Fruit fly (Drosophila melanogaster): ENCODE measurements around the gene ab.

Gene ab

DNA sequence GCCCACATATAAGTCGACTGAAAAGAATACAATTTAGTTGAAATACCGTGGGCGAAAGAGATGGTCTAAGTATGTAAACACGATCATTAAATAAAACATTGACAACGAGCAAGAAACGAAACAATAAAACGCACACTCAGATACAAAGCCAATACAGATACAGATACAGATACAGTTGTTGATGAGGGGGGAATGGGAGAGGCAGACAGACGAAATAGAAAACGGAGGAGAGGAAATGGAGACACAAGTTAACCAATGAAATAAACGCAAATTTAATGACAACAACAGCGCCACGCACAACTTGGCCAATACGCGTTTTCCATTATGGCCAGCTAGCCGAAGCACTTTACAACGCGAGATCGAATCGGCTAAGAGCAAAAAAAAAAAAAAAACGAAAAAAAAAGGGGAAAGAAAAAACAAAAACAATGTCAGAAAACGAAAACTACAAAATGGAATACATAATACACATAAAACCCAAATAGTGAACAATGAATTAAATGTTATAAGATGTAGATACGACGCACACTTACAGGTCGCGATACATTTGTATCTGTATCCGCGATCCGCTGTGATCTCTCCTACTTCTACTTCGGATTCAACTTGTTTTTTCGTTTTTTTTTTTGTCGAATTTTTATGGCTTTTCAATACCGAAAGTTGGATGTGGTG lies 18.6 kb downstream of the ab start:
- no peak for TF ChIP-seq CG8478 (optimal IDR thresholded peaks at IDR 0.05)
- no peak for TF ChIP-seq psq (optimal IDR thresholded peaks at IDR 0.05)
- TF ChIP-seq usp (GFP tag; optimal IDR thresholded peaks at IDR 0.05) = no peak
- no peak for TF ChIP-seq pan (optimal IDR thresholded peaks at IDR 0.05)
- no peak for TF ChIP-seq EcR (GFP tag; optimal IDR thresholded peaks at IDR 0.05)
- no peak for TF ChIP-seq Dll (optimal IDR thresholded peaks at IDR 0.05)

DNA sequence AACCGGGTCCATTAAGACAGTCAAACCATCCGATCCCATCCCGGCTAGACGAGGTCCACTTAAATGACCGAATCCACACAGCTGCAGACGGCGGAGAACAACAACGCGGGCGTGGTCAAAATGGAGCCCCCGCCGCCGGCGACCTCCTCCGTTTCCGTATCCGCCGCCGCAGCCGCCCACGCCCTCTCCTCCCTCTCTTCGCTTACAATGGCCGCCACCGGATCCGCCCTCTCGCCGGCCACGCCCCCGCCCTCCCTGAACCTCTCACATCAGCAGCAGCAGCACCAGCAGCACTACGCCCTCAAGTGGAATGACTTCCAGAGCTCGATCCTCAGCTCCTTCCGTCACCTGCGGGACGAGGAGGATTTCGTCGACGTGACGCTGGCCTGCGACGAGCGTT lies 25.1 kb downstream of the ab start:
- no peak for TF ChIP-seq psq (optimal IDR thresholded peaks at IDR 0.05)
- TF ChIP-seq usp (GFP tag; optimal IDR thresholded peaks at IDR 0.05) = no peak
- no peak for TF ChIP-seq Dll (optimal IDR thresholded peaks at IDR 0.05)
- no peak for TF ChIP-seq pan (optimal IDR thresholded peaks at IDR 0.05)
- no peak for TF ChIP-seq EcR (GFP tag; optimal IDR thresholded peaks at IDR 0.05)
- TF ChIP-seq CG8478 (optimal IDR thresholded peaks at IDR 0.05) = no peak

DNA sequence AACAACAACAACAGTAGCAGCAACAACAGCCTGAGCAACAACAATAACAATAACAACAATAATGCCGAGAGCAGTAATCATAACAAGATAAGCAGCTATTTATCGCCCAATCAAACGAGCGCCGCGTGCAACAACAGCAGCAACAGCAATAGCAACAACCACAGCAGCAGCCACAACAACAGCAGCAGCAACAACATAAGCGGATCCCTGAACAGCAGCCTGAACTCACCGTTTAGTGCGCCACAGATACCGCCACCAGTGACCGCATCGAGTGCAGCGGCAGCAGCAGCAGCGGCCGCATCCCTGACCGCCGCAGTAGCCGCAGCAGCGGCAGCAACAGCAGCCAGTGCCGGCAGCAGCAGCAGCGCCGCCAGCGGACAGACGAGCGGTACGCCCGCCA lies 25.9 kb downstream of the ab start:
- no peak for TF ChIP-seq usp (GFP tag; optimal IDR thresholded peaks at IDR 0.05)

DNA sequence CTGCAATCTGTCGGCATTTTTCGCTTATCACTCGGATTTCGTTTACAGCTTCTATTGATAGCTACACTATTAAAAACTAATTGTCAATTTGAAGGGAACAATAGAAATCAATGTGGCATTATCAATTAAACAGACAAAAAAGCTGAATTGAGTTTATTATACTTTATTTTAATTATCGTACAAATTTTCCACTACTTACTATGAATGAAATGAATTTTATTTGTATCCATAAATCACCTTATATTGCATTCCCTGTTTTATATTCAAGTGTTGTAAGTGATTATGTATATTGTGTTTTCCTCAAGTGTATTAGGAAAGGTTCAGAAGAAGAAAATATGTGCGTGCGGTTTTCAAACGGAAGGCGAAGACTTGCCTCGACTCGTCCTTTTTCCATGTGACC lies 33.4 kb downstream of the ab start:
- TF ChIP-seq pan (optimal IDR thresholded peaks at IDR 0.05) (no peak), CG8478 (optimal IDR thresholded peaks at IDR 0.05) (no peak), EcR (GFP tag; optimal IDR thresholded peaks at IDR 0.05) (no peak), psq (optimal IDR thresholded peaks at IDR 0.05) (no peak), Dll (optimal IDR thresholded peaks at IDR 0.05) (no peak), usp (GFP tag; optimal IDR thresholded peaks at IDR 0.05) (no peak)

- no peak for TF ChIP-seq psq (optimal IDR thresholded peaks at IDR 0.05)
- TF ChIP-seq CG8478 (optimal IDR thresholded peaks at IDR 0.05) = no peak
- no peak for TF ChIP-seq EcR (GFP tag; optimal IDR thresholded peaks at IDR 0.05)
- TF ChIP-seq usp (GFP tag; optimal IDR thresholded peaks at IDR 0.05) = no peak
- no peak for TF ChIP-seq Dll (optimal IDR thresholded peaks at IDR 0.05)
- TF ChIP-seq pan (optimal IDR thresholded peaks at IDR 0.05) = no peak
These were observed 37.3 kb downstream of the ab start for dm6 chr2L:11247730-11248129.

DNA sequence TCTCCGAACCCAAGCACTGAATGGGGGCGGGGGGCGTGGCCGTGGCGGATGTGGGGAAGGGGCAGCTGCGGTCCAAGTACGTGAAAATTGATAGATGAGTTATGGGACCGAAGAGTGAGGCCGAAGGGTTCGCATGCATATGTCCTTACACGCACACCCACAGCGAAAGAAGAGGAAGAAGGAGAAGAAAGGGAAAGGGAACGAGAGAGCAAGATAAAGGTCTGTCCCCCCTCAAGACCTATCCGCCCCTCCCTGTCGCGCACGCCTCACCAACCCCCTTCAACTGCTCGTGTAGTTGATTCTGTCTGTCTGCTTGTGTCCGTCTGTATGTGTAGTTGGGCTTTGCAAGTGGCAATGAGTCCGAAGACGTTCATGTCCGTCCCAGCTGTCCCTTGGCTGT lies 38.9 kb downstream of the ab start:
- no peak for TF ChIP-seq usp (GFP tag; optimal IDR thresholded peaks at IDR 0.05)
- TF ChIP-seq pan (optimal IDR thresholded peaks at IDR 0.05) = no peak
- TF ChIP-seq psq (optimal IDR thresholded peaks at IDR 0.05) = no peak
- TF ChIP-seq Dll (optimal IDR thresholded peaks at IDR 0.05) = no peak
- TF ChIP-seq CG8478 (optimal IDR thresholded peaks at IDR 0.05) = no peak
- TF ChIP-seq EcR (GFP tag; optimal IDR thresholded peaks at IDR 0.05) = no peak

DNA sequence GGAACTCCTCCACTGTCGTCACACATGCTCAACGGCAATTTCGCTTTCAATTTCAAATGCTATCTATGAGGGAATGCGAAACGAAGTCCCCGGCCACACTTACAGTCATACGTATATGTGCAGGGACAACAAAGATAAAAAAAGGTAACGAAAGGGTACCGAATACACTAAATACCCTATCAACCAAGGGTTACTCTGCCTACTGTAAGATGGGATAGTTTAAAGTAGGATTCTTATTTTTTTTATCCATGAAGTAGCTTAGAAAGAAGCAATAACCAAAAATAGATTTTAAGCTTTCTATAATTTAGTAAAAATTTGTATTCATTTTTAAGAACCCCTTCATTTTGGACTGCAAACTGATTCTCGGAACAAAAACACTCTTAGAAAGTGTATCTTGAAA lies 40.7 kb downstream of the ab start:
- no peak for TF ChIP-seq pan (optimal IDR thresholded peaks at IDR 0.05)
- no peak for TF ChIP-seq usp (GFP tag; optimal IDR thresholded peaks at IDR 0.05)
- no peak for TF ChIP-seq CG8478 (optimal IDR thresholded peaks at IDR 0.05)
- TF ChIP-seq EcR (GFP tag; optimal IDR thresholded peaks at IDR 0.05) = no peak
- no peak for TF ChIP-seq psq (optimal IDR thresholded peaks at IDR 0.05)
- TF ChIP-seq Dll (optimal IDR thresholded peaks at IDR 0.05) = no peak

dm6 chr2L:11268933-11269631 lies 58.6 kb downstream of the ab start, which contains the start of gene cmet:
cmet (minus strand) TSS chr2L:11269002.
- TF ChIP-seq CG8478 (optimal IDR thresholded peaks at IDR 0.05) = no peak
- TF ChIP-seq Dll (optimal IDR thresholded peaks at IDR 0.05) = no peak
- TF ChIP-seq pan (optimal IDR thresholded peaks at IDR 0.05) = no peak
- TF ChIP-seq usp (GFP tag; optimal IDR thresholded peaks at IDR 0.05) = no peak
- no peak for TF ChIP-seq EcR (GFP tag; optimal IDR thresholded peaks at IDR 0.05)

dm6 chr2L:11269632-11269965 lies 59.1 kb downstream of the ab start, which contains the start of gene cana:
cana (plus strand) TSS chr2L:11269780.
- no peak for TF ChIP-seq EcR (GFP tag; optimal IDR thresholded peaks at IDR 0.05)

- no peak for TF ChIP-seq usp (GFP tag; optimal IDR thresholded peaks at IDR 0.05)
- TF ChIP-seq EcR (GFP tag; optimal IDR thresholded peaks at IDR 0.05) = no peak
- TF ChIP-seq CG8478 (optimal IDR thresholded peaks at IDR 0.05) = no peak
- TF ChIP-seq psq (optimal IDR thresholded peaks at IDR 0.05) = no peak
- TF ChIP-seq Dll (optimal IDR thresholded peaks at IDR 0.05) = no peak
- TF ChIP-seq pan (optimal IDR thresholded peaks at IDR 0.05) = no peak
These were observed 61.3 kb downstream of the ab start for dm6 chr2L:11271622-11272282.

DNA sequence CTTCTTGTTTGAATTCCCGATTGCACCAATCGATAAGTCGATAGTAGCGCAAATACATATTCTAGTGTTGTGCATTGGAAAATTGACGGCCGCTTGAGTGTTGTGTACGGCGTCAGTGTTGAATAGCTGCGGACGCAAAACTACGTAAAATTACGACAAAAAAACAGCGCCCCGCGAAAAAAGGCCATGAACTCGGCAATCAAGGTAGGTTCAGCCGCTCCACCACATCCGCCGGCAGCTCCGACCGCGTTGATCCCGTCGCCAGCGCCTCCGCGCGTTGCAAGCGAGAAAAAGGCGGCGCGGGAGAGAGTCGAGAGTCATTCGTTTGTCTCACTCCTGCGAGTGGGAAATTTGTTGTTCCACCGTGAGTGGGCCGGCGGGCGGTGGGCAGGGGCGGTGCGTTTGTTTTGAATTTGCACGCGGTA lies 67.5 kb downstream of the ab start, which contains the start of gene CG33695:
CG33695 (plus strand) TSS at position 95 of the 425 bp plus-strand sequence.
- TF ChIP-seq usp (GFP tag; optimal IDR thresholded peaks at IDR 0.05) (no peak), psq (optimal IDR thresholded peaks at IDR 0.05) (no peak), Dll (optimal IDR thresholded peaks at IDR 0.05) (no peak), EcR (GFP tag; optimal IDR thresholded peaks at IDR 0.05) (no peak), pan (optimal IDR thresholded peaks at IDR 0.05) (no peak), CG8478 (optimal IDR thresholded peaks at IDR 0.05) (no peak)

dm6 chr2L:11280090-11280489 lies 69.6 kb downstream of the ab start, which contains the start of gene Ppt2:
Ppt2 (plus strand) TSS chr2L:11280298.
- TF ChIP-seq psq (optimal IDR thresholded peaks at IDR 0.05) = no peak
- no peak for TF ChIP-seq usp (GFP tag; optimal IDR thresholded peaks at IDR 0.05)
- no peak for TF ChIP-seq EcR (GFP tag; optimal IDR thresholded peaks at IDR 0.05)
- no peak for TF ChIP-seq CG8478 (optimal IDR thresholded peaks at IDR 0.05)
- TF ChIP-seq pan (optimal IDR thresholded peaks at IDR 0.05) = no peak
- no peak for TF ChIP-seq Dll (optimal IDR thresholded peaks at IDR 0.05)

All from whole organism.